Fruit fly (Drosophila melanogaster): ENCODE measurements around the gene spz4.

spz4 gene

DNA sequence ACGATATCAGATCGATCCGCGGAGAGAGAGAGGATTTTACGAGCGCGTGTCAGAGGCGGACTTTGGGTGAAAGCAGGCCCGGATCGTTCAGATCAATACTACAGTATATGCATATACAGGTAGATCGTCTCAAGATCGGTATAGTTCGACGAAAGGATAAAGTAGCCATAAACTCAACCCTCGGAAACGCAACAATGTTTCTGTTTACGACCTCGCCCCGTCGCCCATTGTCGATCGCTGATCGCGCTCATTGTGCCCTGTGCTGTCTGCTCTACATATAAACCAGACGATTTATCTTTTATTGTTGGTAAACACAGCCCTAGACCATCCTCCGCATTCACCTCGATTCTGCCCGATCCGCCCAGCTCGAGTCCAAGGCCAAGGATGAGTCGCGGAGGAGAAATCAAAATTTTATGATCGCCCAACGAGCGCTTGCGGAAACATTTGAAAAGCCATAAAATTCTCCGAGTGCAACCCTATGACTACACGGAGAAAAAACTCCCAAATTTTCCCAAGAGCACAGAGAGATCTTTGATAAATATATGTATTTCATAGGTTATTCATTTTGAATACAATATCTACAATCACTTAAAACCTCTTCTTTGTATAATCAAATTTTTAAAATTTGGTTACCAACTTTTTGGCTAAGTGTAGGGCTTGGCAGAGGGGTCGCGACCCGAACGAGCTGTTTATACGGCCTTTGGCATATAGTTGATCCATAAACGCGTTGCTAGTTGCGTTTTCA lies 48.7 kb upstream of the spz4 start (continued):
- TF ChIP-seq pzg (GFP tag; optimal IDR thresholded peaks at IDR 0.05) (no peak), CG3838 (GFP tag; optimal IDR thresholded peaks at IDR 0.05) (no peak), bowl (GFP tag; IDR thresholded peaks at IDR 0.05) (no peak), HLH54F (GFP tag; optimal IDR thresholded peaks at IDR 0.05) (peak; percentile 6), seq (GFP tag; IDR thresholded peaks at IDR 0.05) (no peak), bcd (GFP tag; optimal IDR thresholded peaks at IDR 0.05) (peak; percentile 11), D19A (tag; optimal IDR thresholded peaks at IDR 0.05) (peak; percentile 69), Hand (GFP tag; optimal IDR thresholded peaks at IDR 0.05) (no peak), CG34224 (GFP tag; IDR thresholded peaks at IDR 0.05; ENCODE audit: partially characterized antibody) (no peak), NK7.1 (GFP tag; optimal IDR thresholded peaks at IDR 0.05) (no peak), CG17912 (GFP tag; optimal IDR thresholded peaks at IDR 0.05) (no peak), CG14441 (GFP tag; IDR thresholded peaks at IDR 0.05) (no peak), CG12659 (GFP tag; optimal IDR thresholded peaks at IDR 0.05) (no peak), CG32772 (GFP tag; IDR thresholded peaks at IDR 0.05) (0 out of 2 replicates have a peak, but pooled peaks have one; percentile 12), CG1792 (GFP tag; optimal IDR thresholded peaks at IDR 0.05) (no peak), CG12219 (GFP tag; optimal IDR thresholded peaks at IDR 0.05) (no peak), kni (GFP tag; optimal IDR thresholded peaks at IDR 0.05) (no peak), Bgb (GFP tag; IDR thresholded peaks at IDR 0.05; ENCODE audit: partially characterized antibody) (no peak), CG8478 (optimal IDR thresholded peaks at IDR 0.05) (no peak), pan (optimal IDR thresholded peaks at IDR 0.05) (no peak), pan (GFP tag; optimal IDR thresholded peaks at IDR 0.05 in 1 of 2, IDR thresholded peaks at IDR 0.05 in 1 of 2) (no peak), cas (GFP tag; IDR thresholded peaks at IDR 0.05) (no peak), crc (GFP tag; optimal IDR thresholded peaks at IDR 0.05) (peak; percentile 16), CG17829 (tag; optimal IDR thresholded peaks at IDR 0.05) (peak; percentile 77), NC2β (GFP tag; optimal IDR thresholded peaks at IDR 0.05) (peak; percentile 56), CG4820 (GFP tag; optimal IDR thresholded peaks at IDR 0.05) (peak; percentile 70), Taf1 (GFP tag; IDR thresholded peaks at IDR 0.05) (no peak), Antp (GFP tag; optimal IDR thresholded peaks at IDR 0.05) (no peak), Nf-YC (tag; optimal IDR thresholded peaks at IDR 0.05) (no peak), stc (GFP tag; IDR thresholded peaks at IDR 0.05) (no peak), Abd-B (GFP tag; optimal IDR thresholded peaks at IDR 0.05) (peak; percentile 76), Pdp1 (GFP tag; optimal IDR thresholded peaks at IDR 0.05) (peak in 1 of 2 experiments; percentile 42), ind (GFP tag; optimal IDR thresholded peaks at IDR 0.05) (peak; percentile 3), Ada2b (GFP tag; IDR thresholded peaks at IDR 0.05) (no peak), CG3995 (GFP tag; optimal IDR thresholded peaks at IDR 0.05) (no peak), caup (GFP tag; optimal IDR thresholded peaks at IDR 0.05; ENCODE audit: severe bottlenecking) (no peak), pfk (GFP tag; optimal IDR thresholded peaks at IDR 0.05) (no peak), CG1603 (tag; optimal IDR thresholded peaks at IDR 0.05) (peak; percentile 54), nom (GFP tag; optimal IDR thresholded peaks at IDR 0.05) (no peak), chn (GFP tag; optimal IDR thresholded peaks at IDR 0.05) (peak; percentile 65), CG8359 (GFP tag; optimal IDR thresholded peaks at IDR 0.05; ENCODE audit: borderline replicate concordance) (peak; percentile 52), Camta (GFP tag; optimal IDR thresholded peaks at IDR 0.05) (peak; percentile 49), CG10543 (GFP tag; optimal IDR thresholded peaks at IDR 0.05) (no peak), CG10267 (tag; optimal IDR thresholded peaks at IDR 0.05) (peak; percentile 76), sisA (GFP tag; IDR thresholded peaks at IDR 0.05) (no peak), ham (GFP tag; IDR thresholded peaks at IDR 0.05) (no peak), z (GFP tag; IDR thresholded peaks at IDR 0.05) (no peak), Jarid2 (GFP tag; optimal IDR thresholded peaks at IDR 0.05) (no peak), Dip3 (GFP tag; optimal IDR thresholded peaks at IDR 0.05) (no peak), so (GFP tag; IDR thresholded peaks at IDR 0.05) (no peak)
